Fruit fly (Drosophila melanogaster): ENCODE data around the gene Pdss2.
A peak's percentile ranks its signal among the peaks of the same experiment; 100 is the strongest.

Gene Pdss2

DNA sequence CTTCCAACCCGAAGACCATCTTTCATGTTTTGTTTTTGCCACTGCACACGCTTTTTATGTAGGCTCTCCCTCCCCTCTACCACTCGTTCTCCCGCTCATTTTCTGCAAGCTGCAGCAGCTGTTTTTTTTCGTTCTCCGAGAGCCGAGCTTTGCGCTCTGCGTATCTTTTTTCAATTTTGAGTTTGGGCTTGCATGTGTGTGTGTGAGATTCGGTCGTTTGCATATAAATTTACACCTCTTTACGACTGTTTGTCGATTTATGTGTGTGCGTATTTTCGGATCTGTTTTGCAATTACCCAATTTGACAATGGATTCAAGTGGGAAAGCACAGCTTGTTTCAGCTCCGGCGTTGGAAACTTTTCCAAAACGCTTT lies 29.8 kb downstream of the Pdss2 start:
- TF ChIP-seq CG10543 (GFP tag; optimal IDR thresholded peaks at IDR 0.05) (no peak), CG10274 (GFP tag; optimal IDR thresholded peaks at IDR 0.05) (no peak), CG17359 (tag; optimal IDR thresholded peaks at IDR 0.05) (no peak), ci (GFP tag; IDR thresholded peaks at IDR 0.05) (no peak), cg (GFP tag; optimal IDR thresholded peaks at IDR 0.05) (peak; percentile 64), CG8281 (tag; optimal IDR thresholded peaks at IDR 0.05) (no peak), scrt (GFP tag; optimal IDR thresholded peaks at IDR 0.05) (no peak), Bteb2 (GFP tag; optimal IDR thresholded peaks at IDR 0.05) (no peak), CG9437 (GFP tag; optimal IDR thresholded peaks at IDR 0.05) (no peak), D (optimal IDR thresholded peaks at IDR 0.05) (no peak), D (GFP tag; optimal IDR thresholded peaks at IDR 0.05) (no peak), Adf1 (GFP tag; IDR thresholded peaks at IDR 0.05) (no peak), unc-4 (GFP tag; IDR thresholded peaks at IDR 0.05; ENCODE audit: partially characterized antibody) (no peak), Awh (GFP tag; IDR thresholded peaks at IDR 0.05) (no peak), Hr51 (GFP tag; optimal IDR thresholded peaks at IDR 0.05) (no peak), tio (GFP tag; optimal IDR thresholded peaks at IDR 0.05) (no peak), abd-A (tag; optimal IDR thresholded peaks at IDR 0.05) (peak; percentile 20), CG13123 (GFP tag; optimal IDR thresholded peaks at IDR 0.05) (no peak), Side (GFP tag; optimal IDR thresholded peaks at IDR 0.05) (no peak), Optix (GFP tag; IDR thresholded peaks at IDR 0.05) (no peak), Oli (tag; optimal IDR thresholded peaks at IDR 0.05) (no peak), NC2α (GFP tag; optimal IDR thresholded peaks at IDR 0.05) (no peak), Usf (GFP tag; optimal IDR thresholded peaks at IDR 0.05) (no peak), CG10209 (GFP tag; optimal IDR thresholded peaks at IDR 0.05) (no peak), aop (GFP tag; IDR thresholded peaks at IDR 0.05) (no peak), vvl (GFP tag; IDR thresholded peaks at IDR 0.05) (peak; percentile 58; the same call in 1 of the 2 replicates), CG6689 (GFP tag; IDR thresholded peaks at IDR 0.05) (no peak), CG4360 (GFP tag; IDR thresholded peaks at IDR 0.05) (no peak), CG17612 (GFP tag; IDR thresholded peaks at IDR 0.05) (no peak), Trl (optimal IDR thresholded peaks at IDR 0.05) (peak; percentile 43 to 44), Trl (GFP tag; optimal IDR thresholded peaks at IDR 0.05) (no peak), bcd (GFP tag; optimal IDR thresholded peaks at IDR 0.05) (no peak), Ets97D (GFP tag; optimal IDR thresholded peaks at IDR 0.05) (no peak), Hmr (GFP tag; optimal IDR thresholded peaks at IDR 0.05) (no peak), CG17912 (GFP tag; optimal IDR thresholded peaks at IDR 0.05) (no peak), C15 (GFP tag; IDR thresholded peaks at IDR 0.05) (no peak), YL-1 (GFP tag; optimal IDR thresholded peaks at IDR 0.05) (no peak), pan (optimal IDR thresholded peaks at IDR 0.05) (no peak), pan (GFP tag; optimal IDR thresholded peaks at IDR 0.05 in 1 of 2, IDR thresholded peaks at IDR 0.05 in 1 of 2) (no peak), crol (GFP tag; IDR thresholded peaks at IDR 0.05) (peak; percentile 50; the same call in 1 of the 2 replicates), Blimp-1 (GFP tag; optimal IDR thresholded peaks at IDR 0.05) (no peak), da (GFP tag; optimal IDR thresholded peaks at IDR 0.05) (no peak), MESR4 (GFP tag; optimal IDR thresholded peaks at IDR 0.05) (no peak), chinmo (GFP tag; IDR thresholded peaks at IDR 0.05; ENCODE audit: partially characterized antibody) (peak; percentile 96), tin (GFP tag; optimal IDR thresholded peaks at IDR 0.05) (no peak), CG14965 (GFP tag; optimal IDR thresholded peaks at IDR 0.05; ENCODE audit: borderline replicate concordance) (no peak), Dip3 (GFP tag; optimal IDR thresholded peaks at IDR 0.05) (no peak), Elba2 (GFP tag; optimal IDR thresholded peaks at IDR 0.05) (no peak), Ptx1 (GFP tag; IDR thresholded peaks at IDR 0.05) (no peak), CG4424 (GFP tag; optimal IDR thresholded peaks at IDR 0.05) (no peak), hkb (optimal IDR thresholded peaks at IDR 0.05) (no peak), hkb (GFP tag; IDR thresholded peaks at IDR 0.05) (no peak), zfh2 (GFP tag; optimal IDR thresholded peaks at IDR 0.05) (no peak)
